Fruit fly (Drosophila melanogaster) Kc167 (cell line): ENCODE data around the gene CG9928.

Experiments
- Myc ChIP-seq: fragments of >200 bp; optimal IDR thresholded peaks from 2 replicates; lab custom pipeline; 2017; ENCODE audit warnings: missing external identifiers
- h ChIP-seq: fragments of >200 bp; optimal IDR thresholded peaks from 3 replicates; lab custom pipeline; 2018; ENCODE audit warnings: missing external identifiers
- psq ChIP-seq: fragments of >200 bp; optimal IDR thresholded peaks from 2 replicates; lab custom pipeline; 2017; ENCODE audit warnings: missing external identifiers

DNA sequence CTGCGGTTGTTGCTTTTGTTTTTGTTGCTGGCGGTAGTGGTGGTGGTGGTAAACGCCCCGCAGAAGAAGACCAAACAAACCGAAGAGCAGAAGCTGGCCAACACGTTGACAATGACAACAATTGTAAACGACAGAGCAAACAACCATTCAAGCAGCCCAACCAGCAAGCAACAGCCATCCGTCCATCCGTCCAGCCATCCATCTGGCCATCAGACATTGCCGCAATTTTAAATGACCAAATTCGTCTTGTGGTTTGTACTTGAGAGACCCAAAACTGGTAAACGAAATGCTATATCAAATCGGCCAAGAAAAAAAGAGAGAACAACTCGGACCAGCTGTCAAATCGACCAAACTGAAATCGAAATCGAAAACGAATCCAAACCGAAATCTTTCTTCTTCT lies 46.9 kb downstream of the CG9928 start:
- TF ChIP-seq Myc (lab: Kevin White, UChicago) (no peak), h (no peak), psq (lab: Kevin White, UChicago) (no peak)
